Fruit fly (Drosophila melanogaster) whole organism, embryonic: Measurements from ENCODE around the gene CG8907.

ENCODE experiments used
- CG12942 ChIP-seq: fragments of 200-800 bp; sonication (Bioruptor generic); optimal IDR thresholded peaks from 3 replicates; lab custom pipeline; 2016; ENCODE audit warnings: missing biosample characterization, missing genetic modification characterization
- CG8944 ChIP-seq: fragments of 200-800 bp; sonication (Bioruptor generic); optimal IDR thresholded peaks from 3 replicates; lab custom pipeline; 2016; ENCODE audit warnings: missing biosample characterization, missing genetic modification characterization
- Dll ChIP-seq: fragments of 200-800 bp; sonication (Bioruptor generic); IDR thresholded peaks from 4 replicates; pipeline ENCODE4 v1.3.6; 2022; ENCODE audit warnings: missing biosample characterization, missing genetic modification characterization; ENCODE audit not compliant: partially characterized antibody
- NC2β ChIP-seq: fragments of 200-800 bp; sonication (Bioruptor generic); optimal IDR thresholded peaks from 2 replicates; lab custom pipeline; 2016; ENCODE audit warnings: missing biosample characterization, missing genetic modification characterization
- NK7.1 ChIP-seq: fragments of 200-800 bp; sonication (Bioruptor generic); optimal IDR thresholded peaks from 3 replicates; lab custom pipeline; 2016; ENCODE audit warnings: missing biosample characterization, missing genetic modification characterization
- Rfx ChIP-seq: fragments of 200-800 bp; sonication (Bioruptor generic); IDR thresholded peaks from 2 replicates; pipeline ENCODE4 v1.3.6; 2022; ENCODE audit warnings: missing biosample characterization, missing genetic modification characterization
- Tbp ChIP-seq: fragments of >200 bp; optimal IDR thresholded peaks from 2 replicates; lab custom pipeline; 2018; ENCODE audit warnings: missing biosample characterization, missing genetic modification characterization
- YL-1 ChIP-seq: fragments of 200-800 bp; sonication (Bioruptor generic); optimal IDR thresholded peaks from 3 replicates; lab custom pipeline; 2017; ENCODE audit warnings: missing biosample characterization, mild to moderate bottlenecking, missing genetic modification characterization
- al ChIP-seq: fragments of 200-800 bp; sonication (Bioruptor generic); IDR thresholded peaks from 2 replicates; pipeline ENCODE4 v1.3.6; 2022; ENCODE audit warnings: missing biosample characterization, missing genetic modification characterization
- crp ChIP-seq, 2 experiments: fragments of 200-800 bp; sonication (Bioruptor generic); optimal IDR thresholded peaks; 2 replicates in 1 of 2; 3 replicates in 1 of 2; lab custom pipeline; 2017; ENCODE audit warnings: missing biosample characterization in 2 of 2, missing genetic modification characterization in 2 of 2, mild to moderate bottlenecking in 1 of 2, moderate library complexity in 1 of 2
- eve ChIP-seq, 2 experiments: fragments of >200 bp; optimal IDR thresholded peaks; 2 replicates each; lab custom pipeline; 2017; ENCODE audit warnings: missing biosample characterization in 2 of 2, missing genetic modification characterization in 2 of 2
- her ChIP-seq: fragments of 200-800 bp; sonication (Bioruptor generic); optimal IDR thresholded peaks from 2 replicates; lab custom pipeline; 2016; ENCODE audit warnings: missing biosample characterization, missing genetic modification characterization
- pan ChIP-seq, 4 experiments: fragments of >200 bp in 3 of 4; fragments of 200-800 bp in 1 of 4; sonication (Bioruptor generic) in 1 of 4; optimal IDR thresholded peaks in 3 of 4; IDR thresholded peaks in 1 of 4; 2 replicates each; pipeline versions ENCODE4 v1.3.6 to Lab custom; 2017 to 2022; ENCODE audit warnings: missing biosample characterization in 2 of 4, missing genetic modification characterization in 2 of 4, mixed read lengths in 1 of 4

dm6 chr3R:17029796-17030195 lies 21.7 kb downstream of the CG8907 start:
- TF ChIP-seq NK7.1 (no peak), CG12942 (GFP tag; lab: Kevin White, UChicago) (no peak), al (no peak), crp (GFP tag; optimal IDR thresholded peaks at IDR 0.05; lab: Kevin White, UChicago) (no peak), eve (GFP tag; optimal IDR thresholded peaks at IDR 0.05; lab: Kevin White, UChicago) (no peak), Dll (GFP tag; lab: Robert Waterston, UW) (no peak), Rfx (GFP tag; lab: Robert Waterston, UW) (no peak), NC2β (GFP tag; lab: Kevin White, UChicago) (no peak), Tbp (GFP tag; lab: Kevin White, UChicago) (no peak), her (GFP tag; lab: Kevin White, UChicago) (no peak), YL-1 (GFP tag; lab: Kevin White, UChicago) (no peak), CG8944 (GFP tag; lab: Kevin White, UChicago) (no peak), pan (optimal IDR thresholded peaks at IDR 0.05; lab: Kevin White, UChicago) (no peak), pan (GFP tag; optimal IDR thresholded peaks at IDR 0.05 in 1 of 2, IDR thresholded peaks at IDR 0.05 in 1 of 2) (no peak)
